Worm (Caenorhabditis elegans): ENCODE data around the gene flcn-1.

DNA sequence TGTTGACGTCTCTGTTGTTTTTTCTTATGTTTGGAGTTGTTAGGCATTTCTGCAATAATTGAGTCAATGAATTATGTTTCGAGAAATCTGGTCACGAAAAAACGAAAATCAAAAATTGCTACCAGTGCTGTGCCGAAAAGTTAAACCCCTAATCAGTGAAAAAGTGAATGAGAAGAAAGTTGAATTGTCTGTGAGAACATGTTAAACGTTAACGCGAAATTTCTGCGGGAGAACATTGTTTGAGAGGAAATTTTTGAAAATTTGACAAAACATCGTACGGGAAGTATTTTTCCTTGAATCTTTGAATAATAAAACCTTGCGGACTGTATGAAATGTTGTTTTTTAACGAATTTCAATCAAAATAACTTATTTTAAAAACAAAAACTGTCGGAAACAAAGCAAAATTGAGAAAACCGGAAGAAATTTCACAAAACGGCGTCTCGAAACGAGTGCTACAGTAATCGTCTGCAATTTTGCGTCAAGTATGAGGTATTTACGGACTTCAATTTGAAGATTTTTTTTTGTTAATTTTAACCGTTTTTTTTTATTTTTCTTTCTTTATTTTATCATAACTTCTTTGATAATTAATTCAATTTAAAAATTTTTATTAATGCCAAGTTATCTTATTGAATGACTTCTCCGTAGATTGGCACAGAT, 34.8 kb upstream of the flcn-1 start, which contains the start of gene adal-1:
- no peak for TF ChIP-seq nhr-19 (GFP tag; conservative IDR thresholded peaks at IDR 0.05)
- peak in 1 of 2 experiments; percentile 20 for TF ChIP-seq efl-1 (optimal IDR thresholded peaks at IDR 0.05)
- peak in 1 of 2 experiments; percentile 81 for TF ChIP-seq efl-1 (GFP tag; optimal IDR thresholded peaks at IDR 0.05 in 1 of 2)
- TF ChIP-seq nhr-237 (tag; optimal IDR thresholded peaks at IDR 0.05) = no peak
- no peak for TF ChIP-seq ama-1 (optimal IDR thresholded peaks at IDR 0.05)
- no peak for TF ChIP-seq ceh-63 (GFP tag; optimal IDR thresholded peaks at IDR 0.05)
- no peak for TF ChIP-seq nhr-77 (tag; optimal IDR thresholded peaks at IDR 0.05)
- TF ChIP-seq ztf-11 (tag; optimal IDR thresholded peaks at IDR 0.05) = no peak
- TF ChIP-seq jun-1 (tag; optimal IDR thresholded peaks at IDR 0.05) = no peak
- no peak for TF ChIP-seq nhr-11 (tag; optimal IDR thresholded peaks at IDR 0.05)
- no peak for TF ChIP-seq ces-1 (GFP tag; optimal IDR thresholded peaks at IDR 0.05)
- peak in 1 of 2 experiments; percentile 37 for TF ChIP-seq lsy-2 (tag; optimal IDR thresholded peaks at IDR 0.05)
- no peak for TF ChIP-seq ets-5 (GFP tag; IDR thresholded peaks at IDR 0.05)

All from whole organism, L1 larva.